Fruit fly (Drosophila melanogaster) Kc167 (cell line): Measurements from ENCODE around the gene rumi.

Source experiments
- Myc ChIP-seq: fragments of >200 bp; optimal IDR thresholded peaks from 2 replicates; lab custom pipeline; 2017; ENCODE audit warnings: missing external identifiers
- insv ChIP-seq: fragments of >200 bp; optimal IDR thresholded peaks from 3 replicates; lab custom pipeline; 2018; ENCODE audit warnings: missing external identifiers
- psq ChIP-seq: fragments of >200 bp; optimal IDR thresholded peaks from 2 replicates; lab custom pipeline; 2017; ENCODE audit warnings: missing external identifiers
- ttk ChIP-seq: sonication (Bioruptor generic); optimal IDR thresholded peaks from 2 replicates; lab custom pipeline; 2017; ENCODE audit warnings: missing external identifiers

- TF ChIP-seq Myc (lab: Kevin White, UChicago) (no peak), ttk (lab: Kevin White, UChicago) (no peak), insv (lab: Kevin White, UChicago) (no peak), psq (lab: Kevin White, UChicago) (no peak)
Measured at dm6 chr3R:22732995-22733394, 17.4 kb downstream of the rumi start.
